Worm (Caenorhabditis elegans) whole organism, L1 larva: Measurements from ENCODE around the gene Y50D4A.6.

Experiments used
- C04F5.9 ChIP-seq: sonication (generic microtip); optimal IDR thresholded peaks from 2 replicates; lab custom pipeline; 2016; ENCODE audit warnings: missing genetic modification characterization, missing compliant biosample characterization
- ceh-82 ChIP-seq, 3 experiments: fragments of 150-350 bp in 1 of 3; sonication (generic microtip) in 2 of 3; optimal IDR thresholded peaks; 2 replicates each; lab custom pipeline; 2014 to 2017; ENCODE audit warnings: missing biosample characterization in 3 of 3, missing genetic modification characterization in 3 of 3
- ces-1 ChIP-seq: fragments of 150-350 bp; optimal IDR thresholded peaks from 2 replicates; lab custom pipeline; 2014; ENCODE audit warnings: missing biosample characterization, missing genetic modification reagents, missing genetic modification characterization
- dsc-1 ChIP-seq: sonication (generic microtip); optimal IDR thresholded peaks from 2 replicates; lab custom pipeline; 2016; ENCODE audit warnings: mild to moderate bottlenecking, missing genetic modification characterization, missing compliant biosample characterization
- efl-1 ChIP-seq, 4 experiments: fragments of 150-350 bp; optimal IDR thresholded peaks in 3 of 4; peaks in 1 of 4; 1 replicate in 1 of 4; 2 replicates in 3 of 4; lab custom pipeline; 2014; ENCODE audit warnings: missing biosample characterization in 2 of 4, missing genetic modification characterization in 2 of 4, missing genetic modification reagents in 2 of 4
- efl-3 ChIP-seq: fragments of 200-800 bp; sonication (Bioruptor generic); optimal IDR thresholded peaks from 2 replicates; lab custom pipeline; 2018; ENCODE audit warnings: mild to moderate bottlenecking, missing genetic modification characterization, missing compliant biosample characterization
- egl-13 ChIP-seq: sonication (generic microtip); optimal IDR thresholded peaks from 2 replicates; lab custom pipeline; 2016; ENCODE audit warnings: missing genotype, missing genetic modification reagents, missing genetic modification characterization, missing compliant biosample characterization
- egl-27 ChIP-seq, 2 experiments: fragments of 150-350 bp in 1 of 2; sonication (generic microtip); optimal IDR thresholded peaks; 3 replicates each; lab custom pipeline; 2017 to 2018; ENCODE audit warnings: missing biosample characterization in 2 of 2, missing genetic modification characterization in 2 of 2, missing genetic modification reagents in 2 of 2
- fkh-10 ChIP-seq: sonication (generic microtip); optimal IDR thresholded peaks from 2 replicates; lab custom pipeline; 2017; ENCODE audit warnings: missing biosample characterization, missing genetic modification reagents, missing genetic modification characterization
- fkh-8 ChIP-seq: sonication (generic microtip); optimal IDR thresholded peaks from 2 replicates; lab custom pipeline; 2016; ENCODE audit warnings: mild to moderate bottlenecking, missing genetic modification characterization, missing compliant biosample characterization
- isw-1 ChIP-seq: fragments of 200-800 bp; sonication (Bioruptor generic); IDR thresholded peaks from 2 replicates; pipeline ENCODE4 v1.3.6; 2022; ENCODE audit warnings: missing genetic modification characterization, missing compliant biosample characterization
- lin-13 ChIP-seq: fragments of 150-350 bp; optimal IDR thresholded peaks from 2 replicates; lab custom pipeline; 2014; ENCODE audit warnings: missing biosample characterization, missing genetic modification reagents, missing genetic modification characterization
- lin-14 ChIP-seq: fragments of 200-800 bp; sonication (Bioruptor generic); optimal IDR thresholded peaks from 2 replicates; lab custom pipeline; 2018; ENCODE audit warnings: mild to moderate bottlenecking, missing genetic modification characterization, moderate library complexity, missing compliant biosample characterization
- lsy-2 ChIP-seq, 2 experiments: fragments of 150-350 bp; optimal IDR thresholded peaks; 2 replicates each; lab custom pipeline; 2014; ENCODE audit warnings: missing biosample characterization in 2 of 2, missing genetic modification characterization in 2 of 2
- mab-9 ChIP-seq: fragments of 200-800 bp; sonication (Bioruptor generic); IDR thresholded peaks from 2 replicates; pipeline ENCODE4 v1.3.6; 2022; ENCODE audit warnings: missing genetic modification reagents, missing genetic modification characterization, missing compliant biosample characterization
- mep-1 ChIP-seq: fragments of 150-350 bp; optimal IDR thresholded peaks from 2 replicates; lab custom pipeline; 2014; ENCODE audit warnings: missing biosample characterization, missing genetic modification characterization
- nhr-11 ChIP-seq: fragments of 150-350 bp; optimal IDR thresholded peaks from 2 replicates; lab custom pipeline; 2014; ENCODE audit warnings: missing biosample characterization, missing genetic modification characterization
- nhr-20 ChIP-seq: sonication (generic microtip); optimal IDR thresholded peaks from 2 replicates; lab custom pipeline; 2016; ENCODE audit warnings: mild to moderate bottlenecking, missing genetic modification characterization, missing compliant biosample characterization
- nhr-237 ChIP-seq: fragments of 150-350 bp; optimal IDR thresholded peaks from 2 replicates; lab custom pipeline; 2014; ENCODE audit warnings: missing biosample characterization, missing genetic modification characterization
- nhr-47 ChIP-seq: sonication (generic microtip); optimal IDR thresholded peaks from 2 replicates; lab custom pipeline; 2016; ENCODE audit warnings: mild to moderate bottlenecking, missing genetic modification characterization, moderate library complexity, missing compliant biosample characterization
- nhr-71 ChIP-seq: sonication (generic microtip); optimal IDR thresholded peaks from 2 replicates; lab custom pipeline; 2016; ENCODE audit warnings: mild to moderate bottlenecking, missing genetic modification characterization, moderate library complexity, missing compliant biosample characterization
- nhr-84 ChIP-seq: sonication (generic microtip); optimal IDR thresholded peaks from 2 replicates; lab custom pipeline; 2017; ENCODE audit warnings: missing biosample characterization, missing genetic modification characterization
- nhr-90 ChIP-seq: sonication (generic microtip); optimal IDR thresholded peaks from 2 replicates; lab custom pipeline; 2016; ENCODE audit warnings: mild to moderate bottlenecking, missing genetic modification characterization, missing compliant biosample characterization; ENCODE audit not compliant: poor library complexity
- pax-3 ChIP-seq: fragments of 200-800 bp; sonication (Bioruptor generic); optimal IDR thresholded peaks from 2 replicates; lab custom pipeline; 2018; ENCODE audit warnings: mild to moderate bottlenecking, missing genetic modification characterization, moderate library complexity, missing compliant biosample characterization
- snu-23 ChIP-seq: sonication (generic microtip); optimal IDR thresholded peaks from 2 replicates; lab custom pipeline; 2016; ENCODE audit warnings: missing genetic modification characterization, missing compliant biosample characterization
- sox-4 ChIP-seq: sonication (generic microtip); optimal IDR thresholded peaks from 2 replicates; lab custom pipeline; 2016; ENCODE audit warnings: missing genetic modification characterization, missing compliant biosample characterization
- swsn-7 ChIP-seq: sonication (generic microtip); optimal IDR thresholded peaks from 2 replicates; lab custom pipeline; 2016; ENCODE audit warnings: missing genetic modification characterization, missing compliant biosample characterization
- unc-62 ChIP-seq: fragments of 150-350 bp; optimal IDR thresholded peaks from 2 replicates; lab custom pipeline; 2014; ENCODE audit warnings: missing biosample characterization, missing genetic modification reagents, missing genetic modification characterization
- vab-15 ChIP-seq: sonication (generic microtip); optimal IDR thresholded peaks from 2 replicates; lab custom pipeline; 2017; ENCODE audit warnings: missing genotype, mild to moderate bottlenecking, missing genetic modification characterization, missing compliant biosample characterization
- xbp-1 ChIP-seq: sonication (generic microtip); optimal IDR thresholded peaks from 2 replicates; lab custom pipeline; 2016; ENCODE audit warnings: missing genetic modification characterization, missing compliant biosample characterization

The Y50D4A.6 gene

DNA sequence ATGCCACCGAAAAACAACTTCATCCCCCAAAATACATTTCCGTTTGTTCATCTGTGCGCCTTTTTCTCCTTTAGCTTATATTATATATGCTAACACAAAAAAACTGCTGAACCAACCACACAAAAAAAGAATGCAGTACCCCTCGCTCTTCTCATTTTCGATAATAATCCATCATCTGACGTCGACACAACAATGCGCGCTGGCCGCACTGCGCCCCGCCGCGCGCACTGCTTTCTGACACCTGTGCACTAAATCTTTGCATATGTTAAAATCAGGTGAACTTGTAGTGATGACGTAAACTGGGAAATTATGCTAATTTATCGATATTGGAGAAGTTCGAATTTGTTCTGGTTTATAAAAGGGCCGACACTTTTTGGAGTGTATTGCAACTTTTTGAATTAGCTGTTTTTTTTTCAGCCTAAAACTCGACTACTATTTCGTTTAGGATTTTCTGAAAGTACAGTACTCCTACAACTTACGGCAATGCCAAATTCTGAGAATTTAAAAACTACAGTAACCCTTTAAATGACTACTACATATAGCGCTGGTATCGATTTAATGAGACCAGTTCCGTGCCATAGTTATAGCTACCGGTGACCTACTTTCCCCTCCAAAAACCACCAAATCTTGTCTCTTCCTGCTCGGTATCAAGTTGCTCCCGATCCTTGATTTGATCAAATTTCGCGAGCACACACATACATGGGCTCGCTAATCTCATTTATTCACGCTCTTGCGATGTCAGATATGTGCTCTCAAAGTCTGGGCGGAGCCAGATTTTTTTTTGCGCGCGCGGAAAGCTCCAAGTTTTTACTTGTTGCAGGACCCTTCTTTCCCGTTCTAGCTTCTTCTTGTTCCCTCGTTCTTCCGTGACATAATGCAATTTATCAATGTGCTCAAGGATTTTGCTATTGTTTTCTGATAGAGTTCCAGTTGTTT, 49.1 kb downstream of the Y50D4A.6 start:
- TF ChIP-seq C04F5.9 (tag; lab: Kevin White, UChicago) = no peak
- TF ChIP-seq nhr-20 (tag; lab: Kevin White, UChicago) = peak; percentile 2
- peak; percentile 64 for TF ChIP-seq nhr-47
- TF ChIP-seq nhr-237 (tag; lab: Kevin White, UChicago) = no peak
- no peak for TF ChIP-seq ceh-82 (tag; optimal IDR thresholded peaks at IDR 0.05; lab: Kevin White, UChicago)
- TF ChIP-seq egl-13 (tag; lab: Kevin White, UChicago) = no peak
- peak; percentile 66 for TF ChIP-seq nhr-71 (tag; lab: Kevin White, UChicago)
- peak in 1 of 2 experiments; percentile 4 for TF ChIP-seq efl-1 (optimal IDR thresholded peaks at IDR 0.05; lab: Kevin White, UChicago)
- no peak for TF ChIP-seq efl-1 (GFP tag; optimal IDR thresholded peaks at IDR 0.05 in 1 of 2; lab: Kevin White, UChicago)
- no peak for TF ChIP-seq nhr-84 (tag; lab: Kevin White, UChicago)
- no peak for TF ChIP-seq isw-1
- TF ChIP-seq dsc-1 (tag; lab: Kevin White, UChicago) = peak; percentile 87
- no peak for TF ChIP-seq xbp-1 (tag; lab: Kevin White, UChicago)
- TF ChIP-seq snu-23 (GFP tag; lab: Kevin White, UChicago) = peak; percentile 52
- TF ChIP-seq fkh-10 (GFP tag; lab: Kevin White, UChicago) = peak; percentile 89
- TF ChIP-seq ces-1 (GFP tag; lab: Kevin White, UChicago) = peak; percentile 34
- TF ChIP-seq mep-1 (tag; lab: Kevin White, UChicago) = peak; percentile 13
- TF ChIP-seq lsy-2 (tag; optimal IDR thresholded peaks at IDR 0.05; lab: Kevin White, UChicago) = peak; percentile 4 to 19
- TF ChIP-seq lin-13 = peak; percentile 7
- peak; percentile 13 for TF ChIP-seq pax-3 (tag; lab: Kevin White, UChicago)
- TF ChIP-seq lin-14 = peak; percentile 78
- no peak for TF ChIP-seq nhr-90 (tag; lab: Kevin White, UChicago)
- TF ChIP-seq vab-15 (tag; lab: Kevin White, UChicago) = no peak
- peak; percentile 32 for TF ChIP-seq swsn-7 (tag; lab: Kevin White, UChicago)
- TF ChIP-seq unc-62 = no peak
- TF ChIP-seq efl-3 (GFP tag; lab: Kevin White, UChicago) = no peak
- TF ChIP-seq mab-9 (GFP tag; lab: Robert Waterston, UW) = no peak
- TF ChIP-seq sox-4 (tag; lab: Kevin White, UChicago) = peak; percentile 47
- TF ChIP-seq fkh-8 = peak; percentile 91
- no peak for TF ChIP-seq egl-27 (tag; optimal IDR thresholded peaks at IDR 0.05; lab: Kevin White, UChicago)
- TF ChIP-seq nhr-11 = no peak
